Worm (Caenorhabditis elegans): ENCODE data around the gene ina-1.

- TF ChIP-seq nhr-25 (tag; optimal IDR thresholded peaks at IDR 0.05; ENCODE audit: borderline replicate concordance, insufficient read depth) (no peak), zip-2 (tag; optimal IDR thresholded peaks at IDR 0.05) (no peak), lin-39 (tag; optimal IDR thresholded peaks at IDR 0.05) (no peak), fos-1 (tag; optimal IDR thresholded peaks at IDR 0.05) (no peak), nhr-11 (tag; optimal IDR thresholded peaks at IDR 0.05) (no peak), nhr-237 (tag; optimal IDR thresholded peaks at IDR 0.05) (no peak), ztf-7 (tag; optimal IDR thresholded peaks at IDR 0.05) (no peak), lsy-2 (tag; optimal IDR thresholded peaks at IDR 0.05) (no peak), F49E8.2 (tag; optimal IDR thresholded peaks at IDR 0.05; ENCODE audit: borderline replicate concordance) (no peak)
Observed at ce11 chrIII:9138601-9139000, 34.0 kb downstream of the ina-1 start, which contains the start of gene ZK512.7.
